Worm (Caenorhabditis elegans) whole organism, young adult: ENCODE data around the gene F22E5.6.

Source experiments
- Y53F4B.3 ChIP-seq: fragments of 200-800 bp; sonication (Bioruptor generic); IDR thresholded peaks from 2 replicates; pipeline ENCODE4 v1.3.6; 2022; ENCODE audit warnings: missing genetic modification reagents, missing genetic modification characterization, missing compliant biosample characterization
- madf-10 ChIP-seq: sonication (generic microtip); optimal IDR thresholded peaks from 2 replicates; lab custom pipeline; 2016; ENCODE audit warnings: mild to moderate bottlenecking, missing genetic modification characterization, missing compliant biosample characterization
- rcor-1 ChIP-seq: fragments of 200-800 bp; sonication (Bioruptor generic); IDR thresholded peaks from 2 replicates; pipeline ENCODE4 v1.3.6; 2022; ENCODE audit warnings: missing genetic modification reagents, missing genetic modification characterization, missing compliant biosample characterization

ce11 chrII:2627154-2627799, 22.4 kb upstream of the F22E5.6 start, which contains the start of gene sri-71:
- TF ChIP-seq madf-10 (tag; lab: Kevin White, UChicago) = no peak
- TF ChIP-seq Y53F4B.3 = no peak
- TF ChIP-seq rcor-1 (GFP tag; lab: Robert Waterston, UW) = no peak
